Worm (Caenorhabditis elegans): ENCODE results near the gene C25E10.8.

The C25E10.8 gene

DNA sequence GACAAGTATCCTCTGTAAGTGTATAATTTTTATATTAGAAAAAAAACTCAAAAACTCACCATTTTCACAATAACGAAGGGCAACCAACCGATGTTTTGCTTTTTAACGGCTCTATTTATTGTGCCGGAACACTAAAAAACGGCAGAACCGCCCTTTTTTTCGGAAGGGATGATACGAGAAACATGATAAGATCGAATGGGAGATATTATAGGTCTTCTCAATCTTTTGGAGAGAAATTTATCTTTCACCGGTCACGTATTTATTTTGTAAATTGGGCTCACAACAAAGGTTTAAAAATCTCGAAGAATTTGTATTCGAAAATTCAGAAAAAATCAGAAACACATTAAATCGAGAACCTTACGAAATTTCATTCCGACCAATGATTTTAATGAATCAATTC, 902 bp upstream of the C25E10.8 start, which contains the start of gene swm-1:
TSS of gene swm-1 (minus strand) at position 101 of the 400 bp plus-strand sequence.
- TF ChIP-seq hlh-30 (tag; optimal IDR thresholded peaks at IDR 0.05; ENCODE audit: insufficient read depth) (no peak), ceh-48 (tag; optimal IDR thresholded peaks at IDR 0.05) (no peak), unc-86 (tag; optimal IDR thresholded peaks at IDR 0.05) (no peak), Y22D7AL.16 (tag; optimal IDR thresholded peaks at IDR 0.05) (no peak), fkh-10 (GFP tag; optimal IDR thresholded peaks at IDR 0.05) (no peak), ceh-14 (tag; optimal IDR thresholded peaks at IDR 0.05) (no peak), syd-9 (tag; optimal IDR thresholded peaks at IDR 0.05) (no peak), tbx-2 (tag; optimal IDR thresholded peaks at IDR 0.05) (no peak), unc-55 (GFP tag; optimal IDR thresholded peaks at IDR 0.05) (no peak)

- no peak for TF ChIP-seq pax-1 (tag; optimal IDR thresholded peaks at IDR 0.05)
- TF ChIP-seq mec-3 (tag; optimal IDR thresholded peaks at IDR 0.05; ENCODE audit: borderline replicate concordance), result no peak
- TF ChIP-seq pag-3 (tag; optimal IDR thresholded peaks at IDR 0.05; ENCODE audit: borderline replicate concordance), result no peak
- no peak for TF ChIP-seq ceh-45 (GFP tag; IDR thresholded peaks at IDR 0.05)
- TF ChIP-seq ceh-22 (tag; optimal IDR thresholded peaks at IDR 0.05), result no peak
- TF ChIP-seq zip-5 (tag; optimal IDR thresholded peaks at IDR 0.05), result no peak
- TF ChIP-seq lin-11 (tag; optimal IDR thresholded peaks at IDR 0.05), result no peak
Observed at ce11 chrV:9053235-9053634, 634 bp downstream of the C25E10.8 start.

DNA sequence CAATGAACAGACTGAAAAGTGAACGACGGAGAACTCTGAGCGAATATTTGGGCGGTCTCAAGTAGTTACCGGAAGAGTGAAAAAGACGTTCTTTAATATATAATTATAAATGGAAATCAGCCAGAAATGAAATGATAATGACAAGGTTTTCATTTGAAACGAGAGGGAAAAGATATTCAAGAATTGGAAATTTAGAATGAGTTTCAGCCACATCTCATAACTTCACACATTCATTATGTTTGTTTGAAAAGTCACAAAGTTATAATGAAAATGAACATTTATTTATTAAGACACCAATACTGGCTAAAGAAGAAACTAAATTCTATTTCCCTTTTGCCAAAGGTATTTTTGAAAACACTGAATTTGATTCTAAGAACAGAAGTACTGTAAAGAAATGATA, 2.8 kb downstream of the C25E10.8 start, which contains the start of gene C25E10.7:
TSS of gene C25E10.7 (minus strand) at position 101 of the 400 bp plus-strand sequence.
- TF ChIP-seq elt-2 (tag; optimal IDR thresholded peaks at IDR 0.05), result no peak
- TF ChIP-seq rnt-1 (tag; optimal IDR thresholded peaks at IDR 0.05), result no peak
- TF ChIP-seq unc-3 (GFP tag; conservative IDR thresholded peaks at IDR 0.05), result no peak
- no peak for TF ChIP-seq unc-3 (tag; optimal IDR thresholded peaks at IDR 0.05)
- no peak for TF ChIP-seq sox-4 (tag; optimal IDR thresholded peaks at IDR 0.05)
- no peak for TF ChIP-seq ceh-18 (tag; optimal IDR thresholded peaks at IDR 0.05)
- no peak for TF ChIP-seq ceh-30 (tag; optimal IDR thresholded peaks at IDR 0.05)
- TF ChIP-seq fax-1 (tag; optimal IDR thresholded peaks at IDR 0.05), result no peak
- TF ChIP-seq nhr-11 (tag; optimal IDR thresholded peaks at IDR 0.05), result no peak

DNA sequence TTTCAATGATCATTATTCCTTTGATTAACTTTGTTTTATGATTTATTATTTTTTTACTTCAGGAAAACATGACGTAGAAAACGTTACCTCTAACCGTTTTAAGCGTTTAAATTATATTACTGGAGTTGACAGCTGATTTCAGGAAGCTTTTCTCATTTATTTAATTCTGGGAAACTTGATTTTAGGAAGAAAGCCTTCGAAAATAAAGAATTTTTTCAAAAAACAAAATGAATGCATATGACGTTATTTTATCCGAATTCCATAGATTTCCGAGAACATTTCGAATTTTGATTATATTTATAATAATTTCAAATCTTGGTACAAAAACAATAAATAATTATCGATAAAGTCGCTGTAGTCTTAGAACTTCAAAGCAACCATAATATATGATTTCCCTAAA, 4.6 kb downstream of the C25E10.8 start:
- TF ChIP-seq unc-55 (GFP tag; optimal IDR thresholded peaks at IDR 0.05) (no peak), C08G9.2 (tag; optimal IDR thresholded peaks at IDR 0.05) (no peak), ceh-34 (tag; optimal IDR thresholded peaks at IDR 0.05) (no peak), nhr-11 (tag; optimal IDR thresholded peaks at IDR 0.05) (no peak), ceh-31 (tag; optimal IDR thresholded peaks at IDR 0.05) (no peak)

DNA sequence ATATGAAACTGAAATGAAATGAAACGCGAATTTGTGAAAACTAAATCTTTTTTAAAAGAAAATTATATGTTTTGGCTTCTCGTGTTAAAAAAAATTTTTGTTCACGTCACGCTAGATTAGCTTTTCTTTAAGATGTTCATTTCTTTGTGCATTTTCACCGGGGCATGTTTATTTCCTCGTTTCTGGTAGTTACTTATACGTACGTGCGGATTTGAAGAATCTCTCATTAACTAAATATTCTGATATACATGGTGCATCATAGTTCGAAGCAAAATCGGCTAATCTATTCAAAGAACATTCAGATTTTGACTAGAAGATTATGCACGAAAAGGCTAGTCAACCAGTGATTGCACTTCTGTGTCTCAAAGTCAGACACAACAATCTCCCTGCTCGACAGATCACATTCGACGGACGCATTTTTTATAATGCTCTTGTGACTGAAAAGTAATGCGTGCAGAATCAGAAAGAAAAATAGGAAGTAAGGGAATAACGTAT, 6.3 kb downstream of the C25E10.8 start, which contains the start of gene C25E10.17:
TSS of gene C25E10.17 (minus strand) at position 51 of the 495 bp plus-strand sequence.
- TF ChIP-seq hlh-6 (tag; optimal IDR thresholded peaks at IDR 0.05) (no peak), ceh-2 (tag; optimal IDR thresholded peaks at IDR 0.05) (no peak), C38D4.7 (GFP tag; optimal IDR thresholded peaks at IDR 0.05) (no peak), tbx-7 (tag; optimal IDR thresholded peaks at IDR 0.05) (no peak), ahr-1 (tag; optimal IDR thresholded peaks at IDR 0.05) (no peak)

ce11 chrV:9044871-9045270, 9.0 kb downstream of the C25E10.8 start, which contains the start of gene nhr-30:
Gene nhr-30, plus strand, starts transcription at chrV:9045171.
- TF ChIP-seq sox-2 (GFP tag; IDR thresholded peaks at IDR 0.05), result no peak
